Fruit fly (Drosophila melanogaster): ENCODE measurements around the gene CG8064.

Gene CG8064

dm6 chr3R:18314824-18315690 is 31.6 kb downstream of the CG8064 start (continued):
- TF ChIP-seq PHDP (tag; optimal IDR thresholded peaks at IDR 0.05) (peak; percentile 28), B-H2 (GFP tag; optimal IDR thresholded peaks at IDR 0.05) (no peak), Dref (GFP tag; IDR thresholded peaks at IDR 0.05) (no peak), crol (GFP tag; IDR thresholded peaks at IDR 0.05) (no peak), shn (GFP tag; optimal IDR thresholded peaks at IDR 0.05) (no peak), zfh1 (GFP tag; IDR thresholded peaks at IDR 0.05) (no peak; the same call in 2 of the 3 replicates), CG5180 (GFP tag; optimal IDR thresholded peaks at IDR 0.05) (no peak), CG6854 (GFP tag; optimal IDR thresholded peaks at IDR 0.05) (peak; percentile 59), CG1233 (GFP tag; optimal IDR thresholded peaks at IDR 0.05) (no peak), CG31365 (tag; optimal IDR thresholded peaks at IDR 0.05) (no peak), BtbVII (GFP tag; optimal IDR thresholded peaks at IDR 0.05) (no peak), CG1603 (tag; optimal IDR thresholded peaks at IDR 0.05) (peak; percentile 28), CG42726 (GFP tag; IDR thresholded peaks at IDR 0.05; ENCODE audit: partially characterized antibody) (no peak), CG6813 (GFP tag; optimal IDR thresholded peaks at IDR 0.05) (no peak), TFAM (GFP tag; optimal IDR thresholded peaks at IDR 0.05) (no peak), GATAe (GFP tag; conservative IDR thresholded peaks at IDR 0.05) (no peak), ERR (GFP tag; optimal IDR thresholded peaks at IDR 0.05) (no peak), ham (GFP tag; IDR thresholded peaks at IDR 0.05) (no peak), CG31441 (GFP tag; IDR thresholded peaks at IDR 0.05) (peak; percentile 36; the same call in 1 of the 2 replicates), NFAT (GFP tag; IDR thresholded peaks at IDR 0.05) (0 out of 2 replicates have a peak, but pooled peaks have one; percentile 45), cg (GFP tag; optimal IDR thresholded peaks at IDR 0.05) (no peak), insv (GFP tag; optimal IDR thresholded peaks at IDR 0.05) (no peak), CG18599 (GFP tag; optimal IDR thresholded peaks at IDR 0.05) (peak; percentile 44), Side (GFP tag; optimal IDR thresholded peaks at IDR 0.05) (no peak), pho (GFP tag; optimal IDR thresholded peaks at IDR 0.05) (peak; percentile 20), CG8944 (GFP tag; optimal IDR thresholded peaks at IDR 0.05) (peak; percentile 23), CG3726 (GFP tag; IDR thresholded peaks at IDR 0.05) (0 out of 3 replicates have a peak, but pooled peaks have one; percentile 44), bsh (GFP tag; optimal IDR thresholded peaks at IDR 0.05) (no peak), ab (GFP tag; optimal IDR thresholded peaks at IDR 0.05) (no peak), Mad (GFP tag; optimal IDR thresholded peaks at IDR 0.05) (no peak), CG14710 (tag; optimal IDR thresholded peaks at IDR 0.05) (no peak), Fer3 (tag; optimal IDR thresholded peaks at IDR 0.05) (no peak), CG13424 (tag; optimal IDR thresholded peaks at IDR 0.05) (peak; percentile 32), CG9817 (tag; optimal IDR thresholded peaks at IDR 0.05) (no peak), chm (GFP tag; IDR thresholded peaks at IDR 0.05) (no peak), peb (GFP tag; IDR thresholded peaks at IDR 0.05) (no peak), E2f2 (GFP tag; IDR thresholded peaks at IDR 0.05) (no peak; the same call in 1 of the 2 replicates), CG13624 (GFP tag; optimal IDR thresholded peaks at IDR 0.05) (peak; percentile 40), CG14965 (GFP tag; optimal IDR thresholded peaks at IDR 0.05; ENCODE audit: borderline replicate concordance) (no peak), bcd (GFP tag; optimal IDR thresholded peaks at IDR 0.05) (no peak), CG32767 (GFP tag; IDR thresholded peaks at IDR 0.05) (no peak), CG3995 (GFP tag; optimal IDR thresholded peaks at IDR 0.05) (no peak), ase (GFP tag; IDR thresholded peaks at IDR 0.05) (peak; percentile 12; the same call in 1 of the 3 replicates), CG12236 (GFP tag; optimal IDR thresholded peaks at IDR 0.05) (no peak), CG6272 (GFP tag; IDR thresholded peaks at IDR 0.05) (no peak), CG10366 (GFP tag; IDR thresholded peaks at IDR 0.05) (no peak), usp (GFP tag; optimal IDR thresholded peaks at IDR 0.05) (no peak), CG2120 (GFP tag; optimal IDR thresholded peaks at IDR 0.05) (peak; percentile 55), Antp (GFP tag; optimal IDR thresholded peaks at IDR 0.05) (peak; percentile 56)

Data from whole organism, embryonic.